Worm (Caenorhabditis elegans): ENCODE results near the gene clc-29.
"Not testable (repeated sequence)": the region's sequence is repeated elsewhere in the genome, so short reads cannot be mapped to it uniquely, and the experiment has no call there.

clc-29 gene

DNA sequence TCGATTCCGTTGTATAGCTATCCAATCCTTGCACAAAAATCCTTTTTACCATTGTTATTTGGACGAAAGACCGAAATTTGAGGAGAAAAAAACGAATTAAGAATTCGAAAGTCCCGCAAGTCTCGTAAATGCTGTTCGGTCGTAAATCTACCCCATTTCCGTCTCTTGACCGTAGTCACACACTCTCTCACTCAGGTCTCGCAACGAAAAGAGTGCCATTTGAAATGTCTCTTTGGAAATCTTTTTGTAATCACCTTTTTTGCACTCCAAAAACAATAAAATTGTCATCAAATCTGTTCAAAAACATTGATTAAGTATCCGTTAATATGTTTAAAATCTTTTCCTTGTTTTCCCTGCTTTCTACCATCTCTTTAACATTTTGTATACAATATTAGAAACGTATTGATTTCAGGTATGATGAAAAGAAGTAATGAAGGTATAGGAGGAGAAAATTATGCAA lies 10.5 kb upstream of the clc-29 start, which contains the start of the genes R05D3.8 and rfp-1:
Gene R05D3.8 (minus strand): TSS at position 115 of the 460 bp plus-strand sequence.
Gene rfp-1 (plus strand): TSS at position 410 of the 460 bp plus-strand sequence.
- TF ChIP-seq W03F9.2 (tag; optimal IDR thresholded peaks at IDR 0.05), result peak; percentile 65
- no peak for TF ChIP-seq him-1 (tag; optimal IDR thresholded peaks at IDR 0.05)

DNA sequence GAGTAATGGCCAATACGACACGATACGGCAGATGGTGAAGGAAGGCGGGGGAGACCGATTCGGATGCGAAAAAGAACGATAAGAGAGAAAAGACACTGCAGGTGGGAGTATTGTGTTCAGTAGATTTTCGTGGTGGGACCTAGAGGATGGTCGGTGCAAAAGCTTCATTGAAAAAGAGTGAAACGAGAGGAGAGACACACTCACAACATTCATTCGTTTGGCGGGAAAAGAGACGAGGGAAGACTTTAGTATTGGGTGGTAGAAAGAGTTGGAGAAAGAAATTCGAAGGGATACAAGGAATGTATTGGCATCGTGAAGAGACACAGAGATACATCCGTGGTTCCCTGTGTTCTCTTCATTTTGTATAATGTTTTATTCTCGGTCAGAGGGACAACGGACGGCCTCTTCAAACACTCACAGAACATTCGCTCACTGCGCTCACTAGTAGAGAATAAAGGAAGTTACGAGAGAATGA lies 8.7 kb upstream of the clc-29 start:
- TF ChIP-seq him-1 (tag; optimal IDR thresholded peaks at IDR 0.05), result no peak
- no peak for TF ChIP-seq dao-5 (tag; optimal IDR thresholded peaks at IDR 0.05)
- peak; percentile 46 for TF ChIP-seq W03F9.2 (tag; optimal IDR thresholded peaks at IDR 0.05)

DNA sequence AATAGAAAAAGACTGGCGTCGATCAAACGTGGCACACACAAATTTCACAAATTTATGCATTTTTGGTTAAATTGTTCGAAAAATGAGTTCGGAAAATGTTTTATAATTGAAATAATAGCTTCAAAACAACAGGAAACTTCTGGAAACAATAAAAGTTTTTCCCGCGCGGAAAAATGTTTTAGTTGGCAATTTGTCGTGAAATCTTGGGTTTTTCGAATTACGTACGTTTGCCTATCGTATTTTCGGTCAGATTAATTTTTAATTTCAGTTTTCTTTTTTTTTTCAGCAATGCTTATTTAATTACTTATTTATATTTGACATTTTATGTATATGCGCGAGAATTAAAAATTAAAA lies 7.7 kb upstream of the clc-29 start:
- no peak for TF ChIP-seq W03F9.2 (tag; optimal IDR thresholded peaks at IDR 0.05)
- TF ChIP-seq dao-5 (tag; optimal IDR thresholded peaks at IDR 0.05), result no peak
- no peak for TF ChIP-seq him-1 (tag; optimal IDR thresholded peaks at IDR 0.05)

DNA sequence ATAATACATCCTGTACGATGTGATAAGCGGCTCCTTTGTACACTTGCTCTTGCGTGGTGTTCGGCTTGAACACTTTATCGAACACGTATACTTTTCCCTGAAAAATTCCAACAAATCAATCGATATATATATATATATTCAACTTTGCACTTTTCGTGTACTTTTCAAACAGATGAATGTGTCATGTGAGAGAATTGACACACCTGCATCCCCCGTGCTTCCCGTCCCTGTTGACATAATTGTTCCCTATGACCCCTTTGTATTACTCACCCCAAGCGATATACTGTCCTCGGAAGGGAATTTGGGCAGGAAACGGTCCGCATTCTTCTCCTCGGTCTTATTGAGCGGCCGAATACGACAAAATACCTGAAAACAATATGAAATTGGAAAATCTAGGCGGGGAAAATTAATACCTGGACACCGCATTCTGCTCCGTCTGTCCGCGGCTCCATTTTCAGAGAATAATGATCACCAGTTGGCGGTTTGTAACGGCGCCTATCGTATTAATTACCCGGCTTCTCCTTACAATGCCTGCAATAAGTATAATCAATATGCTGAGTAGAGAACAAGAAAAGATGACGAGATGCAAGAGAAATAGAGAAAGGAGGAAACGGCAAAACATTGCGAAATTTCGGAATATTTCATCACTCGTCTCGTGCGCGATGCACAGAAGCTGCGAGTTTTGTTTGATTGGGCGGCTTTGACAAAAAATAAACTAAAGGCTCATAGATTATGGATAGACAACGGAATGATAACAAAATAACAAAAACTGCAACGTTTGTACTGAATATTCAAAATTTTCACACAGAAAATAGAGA lies 7.1 kb upstream of the clc-29 start, which contains the start of gene unc-116:
Gene unc-116 (minus strand): TSS at position 531 of the 818 bp plus-strand sequence.
- TF ChIP-seq him-1 (tag; optimal IDR thresholded peaks at IDR 0.05), result peak; percentile 17
- no peak for TF ChIP-seq W03F9.2 (tag; optimal IDR thresholded peaks at IDR 0.05)
- TF ChIP-seq dao-5 (tag; optimal IDR thresholded peaks at IDR 0.05), result no peak

DNA sequence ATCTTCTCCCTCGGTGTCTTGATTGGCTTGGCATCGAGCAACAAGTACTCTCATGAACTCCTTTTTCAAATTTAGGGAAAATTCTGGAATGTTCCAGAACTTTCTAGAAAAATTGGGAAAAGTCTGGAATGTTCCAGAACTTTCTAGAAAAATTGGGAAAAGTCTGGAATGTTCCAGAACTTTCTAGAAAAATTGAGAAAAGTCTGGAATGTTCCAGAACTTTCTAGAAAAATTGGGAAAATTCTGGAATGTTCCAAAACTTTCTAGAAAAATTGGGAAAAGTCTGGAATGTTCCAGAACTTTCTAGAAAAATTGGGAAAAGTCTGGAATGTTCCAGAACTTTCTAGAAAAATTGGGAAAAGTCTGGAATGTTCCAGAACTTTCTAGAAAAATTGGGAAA lies 3.4 kb downstream of the clc-29 start, which contains the start of gene ZC262.7:
Gene ZC262.7 (minus strand): TSS at position 54 of the 400 bp plus-strand sequence.
- not testable (repeated sequence) for TF ChIP-seq him-1, W03F9.2, dao-5 (tag; optimal IDR thresholded peaks at IDR 0.05)

DNA sequence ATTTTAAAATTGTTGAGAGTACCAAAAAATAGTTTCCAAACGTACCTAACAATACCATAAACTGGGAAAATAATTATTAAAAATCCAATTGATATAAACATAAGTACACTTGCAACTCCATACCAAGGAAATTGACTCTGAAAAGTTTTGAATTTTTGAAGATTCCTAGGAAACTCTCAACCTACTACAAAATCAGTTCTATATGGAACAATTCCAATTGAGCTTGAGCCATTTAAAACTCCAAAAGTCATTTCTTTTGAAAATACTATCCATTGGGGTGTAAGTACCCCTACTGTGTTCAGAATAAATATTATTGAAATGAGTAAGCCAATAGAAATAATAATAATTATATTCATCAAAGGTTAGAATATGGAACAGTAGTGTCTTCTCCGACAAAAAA lies 8.3 kb downstream of the clc-29 start, which contains the start of gene clc-28:
Gene clc-28 (minus strand): TSS at position 101 of the 400 bp plus-strand sequence.
- TF ChIP-seq W03F9.2, dao-5, him-1 (tag; optimal IDR thresholded peaks at IDR 0.05): not testable (repeated sequence)

DNA sequence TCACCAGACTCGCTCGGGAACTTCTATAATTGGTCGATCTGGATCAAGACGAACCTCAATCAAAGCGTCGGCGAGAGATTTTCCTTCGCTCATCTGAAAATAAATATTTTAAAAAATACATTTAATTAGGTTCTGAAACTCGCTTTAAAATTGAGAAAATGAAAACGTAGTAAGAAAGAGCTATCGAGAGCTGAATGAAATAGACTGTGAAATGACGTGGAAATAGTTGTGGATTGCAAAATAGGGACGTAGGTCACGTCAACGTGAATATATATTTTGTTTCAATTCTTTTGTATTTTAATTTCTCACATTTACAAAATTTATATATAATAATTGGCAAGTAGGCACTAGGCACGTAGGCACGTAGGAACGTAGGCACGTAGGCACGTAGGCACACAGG lies 13.3 kb downstream of the clc-29 start, which contains the start of gene ZC262.4:
Gene ZC262.4 (minus strand): TSS at position 101 of the 400 bp plus-strand sequence.
- TF ChIP-seq him-1 (tag; optimal IDR thresholded peaks at IDR 0.05) (no peak), W03F9.2 (tag; optimal IDR thresholded peaks at IDR 0.05) (no peak), dao-5 (tag; optimal IDR thresholded peaks at IDR 0.05) (no peak)

DNA sequence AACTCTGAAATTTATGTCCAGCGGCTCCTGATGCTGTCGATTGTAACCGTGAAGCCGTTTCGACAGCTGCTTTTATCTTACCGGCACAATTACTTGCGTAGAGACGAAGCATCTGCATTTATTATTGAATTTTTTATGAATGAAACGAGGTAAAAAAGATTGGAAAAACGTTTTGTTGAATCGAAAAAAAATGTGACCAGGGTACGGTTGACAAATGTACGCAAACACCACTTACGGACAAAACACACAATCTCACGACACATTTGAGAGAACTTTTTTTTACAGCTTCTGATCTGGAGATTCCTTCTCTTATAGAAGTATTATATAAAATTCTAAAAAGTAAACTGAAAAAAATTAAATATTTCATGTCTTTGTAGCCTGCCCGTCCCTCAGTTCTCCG lies 15.9 kb downstream of the clc-29 start, which contains the start of the genes mrps-18A and ZC262.2:
Gene mrps-18A (minus strand): TSS at position 141 of the 400 bp plus-strand sequence.
Gene ZC262.2 (plus strand): TSS at position 284 of the 400 bp plus-strand sequence.
- no peak for TF ChIP-seq him-1 (tag; optimal IDR thresholded peaks at IDR 0.05)
- no peak for TF ChIP-seq dao-5 (tag; optimal IDR thresholded peaks at IDR 0.05)
- TF ChIP-seq W03F9.2 (tag; optimal IDR thresholded peaks at IDR 0.05), result peak; percentile 19

DNA sequence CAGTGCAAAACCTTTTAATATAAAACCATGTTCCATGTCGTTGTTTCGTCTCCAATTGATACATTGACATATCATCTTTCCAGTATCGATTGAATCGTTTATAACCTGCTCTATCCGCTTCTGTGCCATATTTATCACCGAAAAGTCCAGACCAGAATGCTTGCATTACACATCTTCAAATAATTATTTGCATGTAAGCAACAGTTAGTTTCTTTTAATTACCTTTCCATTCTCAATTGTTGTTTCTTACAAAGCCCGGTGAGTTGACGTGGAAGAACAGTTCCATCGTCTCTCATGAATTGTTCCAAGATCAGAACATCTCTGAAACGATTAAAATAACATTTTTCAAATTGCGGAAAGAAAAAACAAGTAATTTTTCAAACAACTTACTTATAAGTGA lies 16.5 kb downstream of the clc-29 start, which contains the start of gene iglr-2:
Gene iglr-2 (minus strand): TSS at position 101 of the 400 bp plus-strand sequence.
- no peak for TF ChIP-seq him-1 (tag; optimal IDR thresholded peaks at IDR 0.05)
- no peak for TF ChIP-seq dao-5 (tag; optimal IDR thresholded peaks at IDR 0.05)
- TF ChIP-seq W03F9.2 (tag; optimal IDR thresholded peaks at IDR 0.05), result no peak

DNA sequence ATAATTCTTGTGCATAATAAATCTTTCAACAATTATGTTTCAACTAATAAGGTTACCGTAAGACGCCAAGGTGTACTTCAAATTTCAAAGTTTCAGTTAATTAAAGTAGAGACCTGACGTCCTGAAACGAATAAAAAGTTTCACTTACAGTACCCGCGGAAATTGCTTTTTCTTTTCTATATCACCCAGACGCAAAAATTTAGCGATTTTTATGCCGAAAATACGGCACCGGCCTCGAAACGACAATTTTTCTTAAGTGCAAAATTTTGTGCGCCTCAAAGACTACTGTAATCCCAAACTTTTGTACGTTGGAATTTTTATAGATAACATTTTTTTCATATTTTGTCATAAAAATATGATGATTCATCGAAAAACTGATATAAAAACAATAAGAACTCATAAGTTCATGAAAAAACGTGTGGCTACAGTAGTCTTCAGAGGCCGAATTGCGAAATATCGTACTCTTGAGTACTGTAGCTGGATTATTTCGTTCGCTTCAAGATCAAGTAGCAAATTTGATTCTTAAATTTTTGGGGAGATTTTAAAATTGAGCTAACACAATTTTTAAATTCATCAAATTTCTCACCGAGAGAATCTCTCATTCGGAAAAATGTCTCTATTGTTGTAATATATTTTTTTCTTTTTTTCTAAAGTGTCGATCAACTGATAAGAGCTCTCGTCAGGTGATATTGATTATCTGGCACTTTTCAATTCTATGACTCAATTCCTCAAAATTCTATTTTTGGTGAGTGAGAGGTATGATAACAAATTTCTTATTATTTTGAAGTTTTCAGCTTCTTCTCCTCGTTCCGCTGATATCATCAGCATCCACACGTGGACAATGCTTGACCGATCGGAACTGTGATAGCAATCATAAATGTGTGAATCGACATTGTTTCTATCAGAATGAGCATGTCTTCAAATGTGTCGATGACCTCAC lies 21.9 kb downstream of the clc-29 start, which contains the start of gene ZC262.13:
Gene ZC262.13 (plus strand): TSS at position 641 of the 940 bp plus-strand sequence.
- TF ChIP-seq dao-5 (tag; optimal IDR thresholded peaks at IDR 0.05), result no peak
- TF ChIP-seq W03F9.2 (tag; optimal IDR thresholded peaks at IDR 0.05), result no peak
- no peak for TF ChIP-seq him-1 (tag; optimal IDR thresholded peaks at IDR 0.05)

DNA sequence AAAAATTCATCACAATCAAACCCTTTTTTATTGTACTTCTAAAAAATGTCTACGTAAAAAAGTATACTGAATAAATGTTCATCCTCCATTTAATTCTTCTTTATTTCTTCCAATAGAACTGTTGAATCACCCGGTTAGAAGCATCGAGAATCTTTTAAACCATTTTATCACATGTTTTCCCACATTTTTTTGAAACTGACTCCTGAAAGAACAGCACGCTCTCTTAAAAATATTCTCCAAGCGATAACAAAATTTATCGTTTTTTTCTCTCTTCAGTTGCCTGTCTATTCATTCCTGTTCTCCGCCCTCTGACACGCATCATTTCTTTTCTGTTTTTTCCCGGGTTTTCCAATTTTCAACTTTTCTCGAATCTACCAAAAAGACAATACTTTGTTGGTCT lies 23.3 kb downstream of the clc-29 start, which contains the start of gene F10E9.12:
Gene F10E9.12 (plus strand): TSS at position 131 of the 400 bp plus-strand sequence.
- TF ChIP-seq W03F9.2 (tag; optimal IDR thresholded peaks at IDR 0.05) (no peak), him-1 (tag; optimal IDR thresholded peaks at IDR 0.05) (no peak), dao-5 (tag; optimal IDR thresholded peaks at IDR 0.05) (no peak)

DNA sequence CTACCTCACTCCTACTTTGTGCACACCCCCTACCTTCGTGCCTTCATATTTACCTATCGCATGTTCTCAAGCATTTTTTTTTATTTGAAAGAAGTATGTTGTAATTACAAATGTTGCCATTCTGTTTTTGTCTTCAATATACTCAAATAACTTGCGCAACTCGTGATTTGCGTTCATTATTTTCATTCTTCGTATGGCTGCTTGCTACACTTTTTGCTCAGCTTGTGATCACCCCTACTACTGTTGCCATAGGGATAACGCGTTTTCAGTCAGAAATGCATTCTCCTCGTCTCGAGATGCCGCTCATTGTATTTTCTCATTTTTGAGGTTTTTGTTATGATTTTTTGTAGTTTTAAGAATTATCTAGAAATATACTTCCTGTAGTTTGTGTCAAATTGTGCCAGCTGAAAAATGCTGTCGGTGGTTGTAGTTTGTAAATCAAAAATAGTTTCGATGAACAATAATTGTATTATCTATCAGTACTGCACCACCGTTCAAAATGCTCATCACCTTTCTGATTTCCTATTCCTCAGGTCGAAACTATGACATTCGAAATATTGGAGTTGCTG lies 25.0 kb downstream of the clc-29 start, which contains the start of gene F10E9.1:
Gene F10E9.1 (plus strand): TSS at position 519 of the 569 bp plus-strand sequence.
- no peak for TF ChIP-seq dao-5 (tag; optimal IDR thresholded peaks at IDR 0.05)
- TF ChIP-seq W03F9.2 (tag; optimal IDR thresholded peaks at IDR 0.05), result no peak
- TF ChIP-seq him-1 (tag; optimal IDR thresholded peaks at IDR 0.05), result no peak

All from whole organism, L4/young adult.